Worm (Caenorhabditis elegans): ENCODE results near the gene C17B7.4.

The C17B7.4 gene

DNA sequence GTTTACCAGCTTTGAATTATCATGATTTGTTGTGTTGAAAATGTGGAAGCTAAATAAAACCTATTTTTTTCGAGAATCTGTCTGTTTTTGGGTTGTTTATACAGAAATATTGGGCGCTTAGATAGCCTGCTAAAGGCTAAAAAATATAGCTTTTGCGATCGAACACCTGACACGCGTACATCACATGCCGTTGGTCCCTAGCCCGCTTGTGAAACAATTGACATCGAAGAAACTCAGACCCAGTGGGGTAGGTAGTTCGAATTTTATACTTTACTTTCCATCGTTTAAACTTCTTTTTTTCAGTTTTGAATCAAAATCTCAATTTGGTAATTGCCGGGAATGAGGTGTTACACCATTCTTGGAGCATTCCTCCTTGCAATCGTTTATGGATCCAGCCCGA is at the start of gene C17B7.4:
Gene C17B7.4 (plus strand): TSS at position 301 of the 400 bp plus-strand sequence.
- TF ChIP-seq hsf-1 (GFP tag; IDR thresholded peaks at IDR 0.05), result no peak
- TF ChIP-seq dox-1 (GFP tag; IDR thresholded peaks at IDR 0.05), result no peak
- no peak for TF ChIP-seq lin-35 (GFP tag; optimal IDR thresholded peaks at IDR 0.05)
- TF ChIP-seq lir-1 (GFP tag; conservative IDR thresholded peaks at IDR 0.05), result no peak
- TF ChIP-seq F22D6.2 (tag; optimal IDR thresholded peaks at IDR 0.05), result no peak
- no peak for TF ChIP-seq rcor-1 (GFP tag; IDR thresholded peaks at IDR 0.05)
- TF ChIP-seq nfyb-1 (GFP tag; IDR thresholded peaks at IDR 0.05), result no peak
- TF ChIP-seq egl-44 (GFP tag; IDR thresholded peaks at IDR 0.05), result no peak
- no peak for TF ChIP-seq tbp1 (GFP tag; optimal IDR thresholded peaks at IDR 0.05)
- no peak for TF ChIP-seq ztf-25 (GFP tag; IDR thresholded peaks at IDR 0.05)
- no peak for TF ChIP-seq B0035.1 (tag; optimal IDR thresholded peaks at IDR 0.05)
- no peak for TF ChIP-seq nhr-90 (tag; optimal IDR thresholded peaks at IDR 0.05)
- no peak for TF ChIP-seq ama-1 (optimal IDR thresholded peaks at IDR 0.05)
- no peak for TF ChIP-seq ama-1 (GFP tag; optimal IDR thresholded peaks at IDR 0.05)
- TF ChIP-seq xnd-1 (tag; optimal IDR thresholded peaks at IDR 0.05), result no peak
- TF ChIP-seq efl-1 (GFP tag; optimal IDR thresholded peaks at IDR 0.05), result no peak
- no peak for TF ChIP-seq mxl-1 (tag; optimal IDR thresholded peaks at IDR 0.05)
- no peak for TF ChIP-seq mes-4 (tag; optimal IDR thresholded peaks at IDR 0.05)
- no peak for TF ChIP-seq F57C9.4 (tag; optimal IDR thresholded peaks at IDR 0.05)

DNA sequence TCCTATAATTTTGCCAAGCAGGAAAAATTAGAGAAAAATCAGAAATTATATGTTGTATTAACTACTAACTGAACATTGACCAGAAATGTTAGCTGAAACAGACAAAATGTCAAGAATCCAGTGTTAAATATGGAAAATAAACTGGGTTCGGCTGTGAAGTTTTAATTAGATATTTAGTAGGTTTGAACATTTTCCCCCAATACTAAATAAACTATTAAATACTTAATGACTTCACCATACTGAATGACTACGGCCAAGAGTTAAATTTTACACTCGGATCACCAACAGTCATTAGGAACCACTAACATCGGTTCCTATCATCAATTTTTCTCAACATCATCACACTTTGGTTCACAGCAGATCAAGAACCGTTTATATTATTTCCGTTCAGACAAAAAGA is 43.7 kb upstream of the C17B7.4 start:
- TF ChIP-seq tbp1 (GFP tag; optimal IDR thresholded peaks at IDR 0.05), result no peak
- TF ChIP-seq nhr-90 (tag; optimal IDR thresholded peaks at IDR 0.05), result no peak
- no peak for TF ChIP-seq bed-2 (GFP tag; IDR thresholded peaks at IDR 0.05)
- TF ChIP-seq let-526 (GFP tag; IDR thresholded peaks at IDR 0.05), result no peak
- TF ChIP-seq pha-4 (tag; optimal IDR thresholded peaks at IDR 0.05), result no peak
- no peak for TF ChIP-seq C06A6.2 (GFP tag; conservative IDR thresholded peaks at IDR 0.05)
- no peak for TF ChIP-seq T07F8.4 (tag; optimal IDR thresholded peaks at IDR 0.05)
- no peak for TF ChIP-seq ztf-3 (GFP tag; optimal IDR thresholded peaks at IDR 0.05)
- no peak for TF ChIP-seq cebp-2 (GFP tag; IDR thresholded peaks at IDR 0.05)
- no peak for TF ChIP-seq aptf-2 (GFP tag; conservative IDR thresholded peaks at IDR 0.05)
- no peak for TF ChIP-seq repo-1 (tag; optimal IDR thresholded peaks at IDR 0.05)
- TF ChIP-seq dpl-1 (GFP tag; optimal IDR thresholded peaks at IDR 0.05), result no peak
- no peak for TF ChIP-seq nhr-80 (tag; optimal IDR thresholded peaks at IDR 0.05)
- TF ChIP-seq ceh-27 (GFP tag; optimal IDR thresholded peaks at IDR 0.05), result no peak
- TF ChIP-seq lin-35 (GFP tag; optimal IDR thresholded peaks at IDR 0.05), result no peak
- TF ChIP-seq die-1 (tag; optimal IDR thresholded peaks at IDR 0.05), result no peak

DNA sequence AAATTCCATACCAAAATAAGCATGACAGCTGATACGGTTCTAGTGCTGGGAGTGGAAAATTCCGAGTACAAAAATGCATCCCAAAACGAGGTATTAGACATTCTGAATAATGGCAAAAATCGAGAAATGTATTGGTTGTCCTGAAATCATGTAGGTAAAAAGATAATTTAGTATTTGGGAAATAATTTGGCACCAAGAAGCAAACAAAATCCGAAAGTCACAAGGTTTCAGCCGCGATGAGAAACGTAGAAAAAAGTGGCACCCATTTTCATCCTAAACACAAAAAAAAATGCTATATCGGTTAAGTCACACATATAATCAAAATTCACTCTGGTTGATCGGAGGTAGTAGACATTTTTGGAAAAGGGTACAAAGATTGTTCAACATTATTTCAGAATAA is 41.3 kb upstream of the C17B7.4 start, which contains the start of gene srx-122:
Gene srx-122 (minus strand): TSS at position 101 of the 400 bp plus-strand sequence.
- TF ChIP-seq K11D2.4 (GFP tag; IDR thresholded peaks at IDR 0.05) (no peak), madf-3 (GFP tag; IDR thresholded peaks at IDR 0.05) (no peak), F49E8.2 (tag; optimal IDR thresholded peaks at IDR 0.05; ENCODE audit: insufficient read depth) (no peak), hrde-1 (tag; optimal IDR thresholded peaks at IDR 0.05; ENCODE audit: borderline replicate concordance) (no peak), egrh-3 (GFP tag; IDR thresholded peaks at IDR 0.05) (no peak), let-526 (GFP tag; IDR thresholded peaks at IDR 0.05) (no peak), Y67H2A.10 (GFP tag; conservative IDR thresholded peaks at IDR 0.05) (no peak), snpc-1.1 (tag; optimal IDR thresholded peaks at IDR 0.05; ENCODE audit: insufficient read depth) (no peak), gei-17 (GFP tag; optimal IDR thresholded peaks at IDR 0.05) (no peak), sptf-2 (GFP tag; optimal IDR thresholded peaks at IDR 0.05) (no peak), nhr-179 (tag; optimal IDR thresholded peaks at IDR 0.05) (no peak), cebp-2 (GFP tag; IDR thresholded peaks at IDR 0.05) (no peak), hlh-12 (tag; optimal IDR thresholded peaks at IDR 0.05) (no peak), fkh-3 (tag; optimal IDR thresholded peaks at IDR 0.05) (no peak), nfya-1 (tag; optimal IDR thresholded peaks at IDR 0.05; ENCODE audit: borderline replicate concordance, insufficient read depth) (no peak), attf-6 (GFP tag; IDR thresholded peaks at IDR 0.05) (no peak), Y95B8A.8 (GFP tag; IDR thresholded peaks at IDR 0.05) (no peak)

Data from whole organism, young adult.